Fruit fly (Drosophila melanogaster) whole organism, embryonic: Measurements from ENCODE around the gene dunk.
A peak's percentile ranks its signal among the peaks of the same experiment; 100 is the strongest.

Experiments
- ATbp ChIP-seq: fragments of 200-800 bp; sonication (Bioruptor generic); optimal IDR thresholded peaks from 2 replicates; lab custom pipeline; 2017; ENCODE audit warnings: missing biosample characterization, mild to moderate bottlenecking, missing genetic modification characterization, missing genetic modification reagents
- Ada2b ChIP-seq: fragments of 200-800 bp; sonication (Bioruptor generic); IDR thresholded peaks from 2 replicates; pipeline ENCODE4 v1.3.6; 2022; ENCODE audit warnings: missing biosample characterization, missing genetic modification characterization
- BtbVII ChIP-seq: fragments of 200-800 bp; sonication (Bioruptor generic); optimal IDR thresholded peaks from 3 replicates; lab custom pipeline; 2017; ENCODE audit warnings: missing biosample characterization, mild to moderate bottlenecking, missing genetic modification characterization
- CG10147 ChIP-seq: fragments of 200-800 bp; sonication (Bioruptor generic); optimal IDR thresholded peaks from 2 replicates; lab custom pipeline; 2019; ENCODE audit warnings: missing biosample characterization, mild to moderate bottlenecking, missing genetic modification characterization, moderate library complexity
- CG11456 ChIP-seq: fragments of 200-800 bp; sonication (Bioruptor generic); IDR thresholded peaks from 3 replicates; pipeline ENCODE4 v1.3.6; 2022; ENCODE audit warnings: missing biosample characterization, missing genetic modification characterization
- CG11723 ChIP-seq: fragments of 200-800 bp; sonication (Bioruptor generic); optimal IDR thresholded peaks from 2 replicates; lab custom pipeline; 2017; ENCODE audit warnings: missing biosample characterization, mild to moderate bottlenecking, missing genetic modification characterization
- CG12104 ChIP-seq: fragments of 200-800 bp; sonication (Bioruptor generic); optimal IDR thresholded peaks from 3 replicates; lab custom pipeline; 2016; ENCODE audit warnings: missing biosample characterization, missing genetic modification characterization
- CG13424 ChIP-seq: fragments of 200-800 bp; sonication (Bioruptor generic); optimal IDR thresholded peaks from 2 replicates; lab custom pipeline; 2019; ENCODE audit warnings: missing biosample characterization, mild to moderate bottlenecking, missing genetic modification characterization, moderate library complexity
- CG13624 ChIP-seq: fragments of 200-800 bp; sonication (Bioruptor generic); optimal IDR thresholded peaks from 2 replicates; lab custom pipeline; 2016; ENCODE audit warnings: missing biosample characterization, missing genetic modification characterization
- CG14014 ChIP-seq: fragments of 200-800 bp; sonication (Bioruptor generic); IDR thresholded peaks from 2 replicates; pipeline ENCODE4 v1.3.6; 2022; ENCODE audit warnings: missing biosample characterization, missing genetic modification characterization
- CG15269 ChIP-seq: fragments of 200-800 bp; sonication (Bioruptor generic); optimal IDR thresholded peaks from 2 replicates; lab custom pipeline; 2018; ENCODE audit warnings: missing biosample characterization, mild to moderate bottlenecking, missing genetic modification characterization, moderate library complexity
- CG16815 ChIP-seq: fragments of 200-800 bp; sonication (Bioruptor generic); optimal IDR thresholded peaks from 3 replicates; lab custom pipeline; 2017; ENCODE audit warnings: missing biosample characterization, mild to moderate bottlenecking, missing genetic modification characterization
- CG16863 ChIP-seq: fragments of 200-800 bp; sonication (Bioruptor generic); optimal IDR thresholded peaks from 3 replicates; lab custom pipeline; 2016; ENCODE audit warnings: missing biosample characterization, missing genetic modification characterization
- CG17328 ChIP-seq: fragments of 200-800 bp; sonication (Bioruptor generic); IDR thresholded peaks from 2 replicates; pipeline ENCODE4 v1.3.6; 2022; ENCODE audit warnings: missing biosample characterization, missing genetic modification characterization
- CG17568 ChIP-seq: fragments of 200-800 bp; sonication (Bioruptor generic); optimal IDR thresholded peaks from 2 replicates; lab custom pipeline; 2018; ENCODE audit warnings: missing biosample characterization, mild to moderate bottlenecking, missing genetic modification characterization, moderate library complexity
- CG2116 ChIP-seq: fragments of 200-800 bp; sonication (Bioruptor generic); optimal IDR thresholded peaks from 3 replicates; lab custom pipeline; 2018; ENCODE audit warnings: missing biosample characterization, mild to moderate bottlenecking, missing genetic modification characterization
- CG2889 ChIP-seq: fragments of 200-800 bp; sonication (Bioruptor generic); IDR thresholded peaks from 3 replicates; pipeline ENCODE4 v1.3.6; 2022; ENCODE audit warnings: missing biosample characterization, missing genetic modification characterization
- CG32767 ChIP-seq: fragments of 200-800 bp; sonication (Bioruptor generic); IDR thresholded peaks from 2 replicates; pipeline ENCODE4 v1.3.6; 2022; ENCODE audit warnings: missing biosample characterization, missing genetic modification characterization
- CG32772 ChIP-seq: fragments of 200-800 bp; sonication (Bioruptor generic); IDR thresholded peaks from 2 replicates; pipeline ENCODE4 v1.3.6; 2022; ENCODE audit warnings: missing biosample characterization, missing genetic modification characterization
- CG33213 ChIP-seq: fragments of 200-800 bp; sonication (Bioruptor generic); optimal IDR thresholded peaks from 3 replicates; lab custom pipeline; 2016; ENCODE audit warnings: missing biosample characterization, missing genetic modification characterization
- CG43689 ChIP-seq: fragments of 200-800 bp; sonication (Bioruptor generic); IDR thresholded peaks from 2 replicates; pipeline ENCODE4 v1.3.6; 2022; ENCODE audit warnings: missing biosample characterization, missing genetic modification characterization
- CG7372 ChIP-seq: fragments of 200-800 bp; sonication (Bioruptor generic); IDR thresholded peaks from 2 replicates; pipeline ENCODE4 v1.3.6; 2022; ENCODE audit warnings: missing biosample characterization, missing genetic modification characterization
- CG7963 ChIP-seq: fragments of 200-800 bp; sonication (Bioruptor generic); IDR thresholded peaks from 3 replicates; pipeline ENCODE4 v1.3.6; 2022; ENCODE audit warnings: missing biosample characterization, missing genetic modification characterization; ENCODE audit not compliant: partially characterized antibody
- D19B ChIP-seq: fragments of 200-800 bp; sonication (Bioruptor generic); optimal IDR thresholded peaks from 2 replicates; lab custom pipeline; 2017; ENCODE audit warnings: missing biosample characterization, mild to moderate bottlenecking, missing genetic modification characterization
- Dip3 ChIP-seq: fragments of 200-800 bp; sonication (Bioruptor generic); optimal IDR thresholded peaks from 3 replicates; lab custom pipeline; 2016; ENCODE audit warnings: missing biosample characterization, missing genetic modification characterization
- Dll ChIP-seq: fragments of 200-800 bp; sonication (Bioruptor generic); IDR thresholded peaks from 4 replicates; pipeline ENCODE4 v1.3.6; 2022; ENCODE audit warnings: missing biosample characterization, missing genetic modification characterization; ENCODE audit not compliant: partially characterized antibody
- Doc3 ChIP-seq: fragments of 200-800 bp; sonication (Bioruptor generic); IDR thresholded peaks from 3 replicates; pipeline ENCODE4 v1.3.6; 2022; ENCODE audit warnings: missing biosample characterization, missing genetic modification characterization; ENCODE audit not compliant: partially characterized antibody
- Hand ChIP-seq: fragments of 200-800 bp; sonication (Bioruptor generic); optimal IDR thresholded peaks from 2 replicates; lab custom pipeline; 2017; ENCODE audit warnings: mild to moderate bottlenecking, missing biosample characterization, missing genetic modification reagents, missing genetic modification characterization
- Med ChIP-seq: fragments of 200-800 bp; sonication (Bioruptor generic); peaks from one replicate; lab custom pipeline; 2016; ENCODE audit warnings: missing biosample characterization, missing genetic modification characterization, mild to moderate bottlenecking, inconsistent platforms, moderate library complexity
- Nf-YC ChIP-seq: fragments of 200-800 bp; optimal IDR thresholded peaks from 3 replicates; lab custom pipeline; 2019; ENCODE audit warnings: missing biosample characterization, mild to moderate bottlenecking, missing genetic modification characterization, moderate library complexity
- Spps ChIP-seq: fragments of 200-800 bp; sonication (Bioruptor generic); optimal IDR thresholded peaks from 2 replicates; lab custom pipeline; 2018; ENCODE audit warnings: missing biosample characterization, mild to moderate bottlenecking, missing genetic modification characterization
- Ssrp ChIP-seq: fragments of 200-800 bp; sonication (Bioruptor generic); optimal IDR thresholded peaks from 2 replicates; lab custom pipeline; 2018; ENCODE audit warnings: missing biosample characterization, mild to moderate bottlenecking, missing genetic modification characterization, moderate library complexity
- abd-A ChIP-seq: fragments of 200-800 bp; sonication (Bioruptor generic); optimal IDR thresholded peaks from 3 replicates; lab custom pipeline; 2019; ENCODE audit warnings: missing biosample characterization, mild to moderate bottlenecking, missing genetic modification characterization, moderate library complexity
- cas ChIP-seq: fragments of 200-800 bp; sonication (Bioruptor generic); IDR thresholded peaks from 2 replicates; pipeline ENCODE4 v1.3.6; 2022; ENCODE audit warnings: missing biosample characterization, missing genetic modification characterization
- chif ChIP-seq, 2 experiments: fragments of 200-800 bp; sonication (Bioruptor generic); optimal IDR thresholded peaks; 3 replicates each; lab custom pipeline; 2016; ENCODE audit warnings: missing biosample characterization in 2 of 2, missing genetic modification characterization in 2 of 2
- chn ChIP-seq: fragments of 200-800 bp; sonication (Bioruptor generic); optimal IDR thresholded peaks from 2 replicates; lab custom pipeline; 2016; ENCODE audit warnings: missing biosample characterization, missing genetic modification characterization
- dan ChIP-seq: fragments of 200-800 bp; sonication (Bioruptor generic); IDR thresholded peaks from 2 replicates; pipeline ENCODE4 v1.3.6; 2022; ENCODE audit warnings: missing biosample characterization, missing genetic modification characterization
- esg ChIP-seq: fragments of 200-800 bp; sonication (Bioruptor generic); conservative IDR thresholded peaks from 2 replicates; pipeline ENCODE4 v1.3.6; 2022; ENCODE audit warnings: missing biosample characterization, missing genetic modification characterization
- eve ChIP-seq, 2 experiments: fragments of >200 bp; optimal IDR thresholded peaks; 2 replicates each; lab custom pipeline; 2017; ENCODE audit warnings: missing biosample characterization in 2 of 2, missing genetic modification characterization in 2 of 2
- exex ChIP-seq: fragments of 200-800 bp; sonication (Bioruptor generic); optimal IDR thresholded peaks from 4 replicates; lab custom pipeline; 2018; ENCODE audit warnings: missing biosample characterization, mild to moderate bottlenecking, missing genetic modification characterization, moderate library complexity
- gt ChIP-seq: fragments of 200-800 bp; sonication (Bioruptor generic); IDR thresholded peaks from 2 replicates; pipeline ENCODE4 v1.3.6; 2022; ENCODE audit warnings: missing biosample characterization, missing genetic modification characterization
- kah ChIP-seq: fragments of 200-800 bp; sonication (Bioruptor generic); optimal IDR thresholded peaks from 2 replicates; lab custom pipeline; 2018; ENCODE audit warnings: missing biosample characterization, mild to moderate bottlenecking, missing genetic modification characterization
- lab ChIP-seq: fragments of 200-800 bp; sonication (Bioruptor generic); optimal IDR thresholded peaks from 3 replicates; lab custom pipeline; 2017; ENCODE audit warnings: missing biosample characterization, missing genetic modification characterization, mild to moderate bottlenecking, moderate library complexity, missing genetic modification reagents
- nerfin-2 ChIP-seq: fragments of 200-800 bp; sonication (Bioruptor generic); IDR thresholded peaks from 2 replicates; pipeline ENCODE4 v1.3.6; 2022; ENCODE audit warnings: missing biosample characterization, missing genetic modification characterization; ENCODE audit not compliant: partially characterized antibody
- odd ChIP-seq: fragments of 200-800 bp; sonication (Bioruptor generic); optimal IDR thresholded peaks from 2 replicates; lab custom pipeline; 2017; ENCODE audit warnings: missing biosample characterization, mild to moderate bottlenecking, missing genetic modification characterization
- onecut ChIP-seq: fragments of 200-800 bp; sonication (Bioruptor generic); IDR thresholded peaks from 2 replicates; pipeline ENCODE4 v1.3.6; 2022; ENCODE audit warnings: missing biosample characterization, missing genetic modification characterization
- org-1 ChIP-seq: fragments of 200-800 bp; sonication (Bioruptor generic); optimal IDR thresholded peaks from 2 replicates; lab custom pipeline; 2017; ENCODE audit warnings: missing biosample characterization, missing genetic modification characterization
- schlank ChIP-seq: fragments of 200-800 bp; sonication (Bioruptor generic); optimal IDR thresholded peaks from 2 replicates; lab custom pipeline; 2018; ENCODE audit warnings: missing biosample characterization, mild to moderate bottlenecking, missing genetic modification characterization
- sob ChIP-seq: fragments of 200-800 bp; sonication (Bioruptor generic); IDR thresholded peaks from 2 replicates; pipeline ENCODE4 v1.3.6; 2022; ENCODE audit warnings: missing biosample characterization, missing genetic modification characterization
- sr ChIP-seq: fragments of 200-800 bp; sonication (Bioruptor generic); IDR thresholded peaks from 3 replicates; pipeline ENCODE4 v1.3.6; 2022; ENCODE audit warnings: missing biosample characterization, missing genetic modification characterization
- unc-4 ChIP-seq: fragments of 200-800 bp; sonication (Bioruptor generic); IDR thresholded peaks from 2 replicates; pipeline ENCODE4 v1.3.6; 2022; ENCODE audit warnings: missing biosample characterization, missing genetic modification characterization; ENCODE audit not compliant: partially characterized antibody
- yki ChIP-seq: fragments of >200 bp; optimal IDR thresholded peaks from 3 replicates; lab custom pipeline; 2018

dunk gene

DNA sequence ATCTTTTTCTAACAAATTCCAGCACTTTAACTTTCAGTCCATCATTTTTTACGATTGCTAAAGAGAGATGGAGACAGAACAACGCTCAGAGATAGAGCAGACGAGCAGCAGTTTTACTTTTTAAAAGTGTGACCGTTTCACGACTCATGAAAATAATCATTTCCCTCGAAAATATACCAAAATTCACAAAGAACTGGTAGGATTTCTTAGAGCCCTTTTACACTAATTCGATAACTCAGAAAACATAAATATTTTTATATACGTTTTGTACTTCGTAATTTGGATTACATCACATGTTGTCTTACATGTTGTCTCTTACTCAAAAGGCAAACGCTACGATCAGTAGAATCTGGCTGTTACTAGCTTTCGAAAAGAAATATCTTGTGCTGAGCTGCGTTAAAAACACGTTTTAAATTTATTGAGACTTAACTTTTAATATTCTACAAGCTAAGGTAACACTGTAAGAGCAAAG is 17.7 kb downstream of the dunk start, which contains the start of gene Clamp (continued):
- TF ChIP-seq kah (GFP tag; lab: Kevin White, UChicago), result no peak
- no peak for TF ChIP-seq CG2889 (GFP tag; lab: Robert Waterston, UW)
- TF ChIP-seq ATbp, result no peak
- TF ChIP-seq CG10147 (GFP tag; lab: Kevin White, UChicago), result no peak
- TF ChIP-seq CG15269 (tag; lab: Kevin White, UChicago), result no peak
- TF ChIP-seq abd-A (tag; lab: Kevin White, UChicago), result no peak
- TF ChIP-seq sob, result 0 out of 2 replicates have a peak, but pooled peaks have one; percentile 25
- no peak for TF ChIP-seq yki (lab: Kevin White, UChicago)
- no peak for TF ChIP-seq Ada2b (GFP tag; lab: Robert Waterston, UW)
- TF ChIP-seq CG16815 (GFP tag; lab: Kevin White, UChicago), result no peak
- peak; percentile 89 for TF ChIP-seq CG33213 (GFP tag; lab: Kevin White, UChicago)
- no peak for TF ChIP-seq CG32772
- no peak for TF ChIP-seq sr
- no peak for TF ChIP-seq Doc3 (GFP tag; lab: Robert Waterston, UW)
- TF ChIP-seq chn (GFP tag; lab: Kevin White, UChicago), result no peak
- TF ChIP-seq Nf-YC (tag; lab: Kevin White, UChicago), result no peak
- no peak for TF ChIP-seq Hand (GFP tag; lab: Kevin White, UChicago)
- TF ChIP-seq onecut (GFP tag; lab: Robert Waterston, UW), result no peak
- TF ChIP-seq lab (GFP tag; lab: Kevin White, UChicago), result no peak
- TF ChIP-seq CG17568, result no peak
- peak; percentile 18 for TF ChIP-seq CG2116 (GFP tag; lab: Kevin White, UChicago)
- no peak for TF ChIP-seq CG7963 (GFP tag; lab: Robert Waterston, UW)
- TF ChIP-seq unc-4, result no peak
- TF ChIP-seq nerfin-2 (GFP tag; lab: Robert Waterston, UW), result no peak
- no peak for TF ChIP-seq CG43689 (GFP tag; lab: Robert Waterston, UW)
- TF ChIP-seq CG11456 (GFP tag; lab: Robert Waterston, UW), result no peak
- TF ChIP-seq CG32767, result no peak
- TF ChIP-seq CG7372 (GFP tag; lab: Robert Waterston, UW), result no peak
- no peak for TF ChIP-seq BtbVII (GFP tag; lab: Kevin White, UChicago)
- peak; percentile 92 for TF ChIP-seq CG11723 (GFP tag; lab: Kevin White, UChicago)
- TF ChIP-seq schlank (tag; lab: Kevin White, UChicago), result no peak
- TF ChIP-seq eve (GFP tag; optimal IDR thresholded peaks at IDR 0.05; lab: Kevin White, UChicago), result no peak
- no peak for TF ChIP-seq dan (GFP tag; lab: Robert Waterston, UW)
- no peak for TF ChIP-seq Dll (GFP tag; lab: Robert Waterston, UW)
- TF ChIP-seq exex (tag; lab: Kevin White, UChicago), result no peak
- TF ChIP-seq org-1, result no peak
- no peak for TF ChIP-seq CG13424 (tag; lab: Kevin White, UChicago)
- no peak for TF ChIP-seq D19B (GFP tag; lab: Kevin White, UChicago)
- no peak for TF ChIP-seq Ssrp (tag; lab: Kevin White, UChicago)
- no peak for TF ChIP-seq CG13624
- no peak for TF ChIP-seq Spps
- peak; percentile 76 for TF ChIP-seq Med
- no peak for TF ChIP-seq CG17328
- TF ChIP-seq CG12104 (GFP tag; lab: Kevin White, UChicago), result no peak
- TF ChIP-seq Dip3 (GFP tag; lab: Kevin White, UChicago), result no peak
- TF ChIP-seq CG16863 (GFP tag; lab: Kevin White, UChicago), result no peak
- no peak for TF ChIP-seq cas (GFP tag; lab: Robert Waterston, UW)
- TF ChIP-seq esg (GFP tag; lab: Robert Waterston, UW), result no peak
- TF ChIP-seq odd, result no peak
- no peak for TF ChIP-seq gt (GFP tag; lab: Robert Waterston, UW)
- no peak for TF ChIP-seq chif (GFP tag; optimal IDR thresholded peaks at IDR 0.05; lab: Kevin White, UChicago)
- no peak for TF ChIP-seq CG14014 (GFP tag; lab: Robert Waterston, UW)
